Fruit fly (Drosophila melanogaster) whole organism: ENCODE measurements around the gene CG3939.

Source experiments
- CG8478 ChIP-seq: fragments of >200 bp; optimal IDR thresholded peaks from 2 replicates; lab custom pipeline; 2018; ENCODE audit warnings: inconsistent platforms
- Dll ChIP-seq: fragments of >200 bp; optimal IDR thresholded peaks from 2 replicates; lab custom pipeline; 2017
- psq ChIP-seq: fragments of >200 bp; optimal IDR thresholded peaks from 2 replicates; lab custom pipeline; 2017
- usp ChIP-seq: fragments of >200 bp; optimal IDR thresholded peaks from 2 replicates; lab custom pipeline; 2017; ENCODE audit warnings: missing biosample characterization, missing genetic modification characterization, mixed read lengths

DNA sequence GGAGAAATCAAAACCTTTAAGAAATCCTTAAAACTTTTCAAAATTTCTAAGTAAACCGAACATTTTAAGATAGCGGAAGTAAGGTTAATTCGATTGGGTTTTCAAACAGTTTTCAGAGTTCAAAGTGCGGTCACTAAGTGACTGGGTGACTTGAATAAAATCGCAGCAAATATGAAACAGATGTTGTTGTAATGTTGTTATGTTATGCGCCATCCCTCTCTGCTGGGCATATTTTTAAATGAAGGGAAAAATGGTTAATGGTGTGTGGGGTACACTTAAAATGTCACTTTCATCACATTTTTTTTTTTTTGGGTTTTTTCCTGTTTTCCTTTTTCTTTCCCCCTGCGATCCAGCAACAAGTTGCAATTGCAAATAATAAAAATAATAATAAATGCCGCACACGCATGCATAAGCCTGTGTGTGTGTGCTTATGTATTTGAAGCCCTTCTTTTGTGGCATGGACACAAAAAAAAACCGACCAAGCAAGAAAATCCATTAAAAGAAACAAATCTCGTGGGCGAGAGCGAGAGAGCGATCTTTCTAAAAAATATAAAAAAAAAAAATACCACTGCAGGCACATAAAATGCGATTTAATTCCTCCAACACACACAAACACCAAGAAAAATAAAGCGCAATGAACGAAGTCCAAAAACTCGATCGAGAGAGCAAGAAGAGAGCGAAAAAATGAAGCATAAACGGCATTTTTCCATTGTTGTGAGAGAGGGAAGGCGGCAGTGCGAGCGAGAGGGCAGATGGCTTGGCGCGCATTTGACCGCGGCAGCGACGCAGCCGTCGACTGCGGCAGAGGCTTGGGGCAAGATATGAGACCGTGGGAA, 13.1 kb upstream of the CG3939 start:
- TF ChIP-seq CG8478 (lab: Kevin White, UChicago) (peak; percentile 20), usp (GFP tag; lab: Kevin White, UChicago) (no peak), psq (no peak), Dll (no peak)
